Fruit fly (Drosophila melanogaster) whole organism, wandering third instar larva: Measurements from ENCODE around the gene CG13607.
A peak's percentile ranks its signal among the peaks of the same experiment; 100 is the strongest.

Source experiments
- Abd-B ChIP-seq: fragments of >200 bp; optimal IDR thresholded peaks from 2 replicates; lab custom pipeline; 2017; ENCODE audit warnings: missing biosample characterization, missing genetic modification characterization
- Hnf4 ChIP-seq: fragments of 200-800 bp; sonication (Bioruptor generic); optimal IDR thresholded peaks from 2 replicates; lab custom pipeline; 2016; ENCODE audit warnings: missing biosample characterization, mild to moderate bottlenecking, missing genetic modification characterization
- psq ChIP-seq: fragments of 200-800 bp; sonication (Bioruptor generic); optimal IDR thresholded peaks from 3 replicates; lab custom pipeline; 2017; ENCODE audit warnings: missing biosample characterization, mild to moderate bottlenecking, missing genetic modification characterization, moderate library complexity

dm6 chr3R:24105312-24105902 lies 10.7 kb downstream of the CG13607 start, which contains the start of gene Syx1A:
- TF ChIP-seq psq = peak; percentile 100
- no peak for TF ChIP-seq Abd-B (GFP tag; lab: Kevin White, UChicago)
- peak; percentile 7 for TF ChIP-seq Hnf4 (GFP tag; lab: Kevin White, UChicago)
